Worm (Caenorhabditis elegans) whole organism, L4 larva: ENCODE measurements around the gene C07A9.13.

Experiments
- D1046.2 ChIP-seq: fragments of 200-800 bp; sonication (Bioruptor generic); IDR thresholded peaks from 2 replicates; pipeline ENCODE4 v1.3.6; 2022; ENCODE audit warnings: missing genetic modification characterization, missing compliant biosample characterization
- F10B5.3 ChIP-seq: sonication (generic microtip); optimal IDR thresholded peaks from 2 replicates; lab custom pipeline; 2016; ENCODE audit warnings: mild to moderate bottlenecking, missing genetic modification characterization, missing compliant biosample characterization
- F26F4.8 ChIP-seq: fragments of 200-800 bp; sonication (Bioruptor generic); conservative IDR thresholded peaks from 2 replicates; pipeline ENCODE4 v1.3.6; 2022; ENCODE audit warnings: missing genetic modification characterization, missing compliant biosample characterization
- F49E8.2 ChIP-seq: sonication (generic microtip); optimal IDR thresholded peaks from 2 replicates; lab custom pipeline; 2016; ENCODE audit warnings: missing compliant biosample characterization, mild to moderate bottlenecking, missing genetic modification characterization, borderline replicate concordance
- R02D3.7 ChIP-seq: fragments of 150-350 bp; sonication (generic microtip); optimal IDR thresholded peaks from 3 replicates; lab custom pipeline; 2014; ENCODE audit warnings: missing biosample characterization, missing genetic modification characterization
- Y105C5A.15 ChIP-seq: fragments of 200-800 bp; sonication (Bioruptor generic); IDR thresholded peaks from 2 replicates; pipeline ENCODE4 v1.3.6; 2022; ENCODE audit warnings: missing genetic modification characterization, missing compliant biosample characterization
- Y5F2A.4 ChIP-seq: fragments of 200-800 bp; sonication (Bioruptor generic); optimal IDR thresholded peaks from 2 replicates; lab custom pipeline; 2018; ENCODE audit warnings: mild to moderate bottlenecking, missing genetic modification characterization, missing compliant biosample characterization
- Y75B8A.6 ChIP-seq: fragments of 200-800 bp; sonication (Bioruptor generic); IDR thresholded peaks from 2 replicates; pipeline ENCODE4 v1.3.6; 2022; ENCODE audit warnings: missing genetic modification reagents, missing genetic modification characterization, missing compliant biosample characterization
- ZK546.5 ChIP-seq, 2 experiments: sonication (generic microtip); optimal IDR thresholded peaks; 2 replicates each; lab custom pipeline; 2017; ENCODE audit warnings: missing biosample characterization in 2 of 2, missing genetic modification characterization in 2 of 2
- aha-1 ChIP-seq: fragments of 150-350 bp; peaks from one replicate; lab custom pipeline; 2014; ENCODE audit warnings: missing biosample characterization, missing genetic modification characterization
- arid-1 ChIP-seq: fragments of 200-800 bp; sonication (Bioruptor generic); conservative IDR thresholded peaks from 2 replicates; pipeline ENCODE4 v1.3.6; 2022; ENCODE audit warnings: missing genetic modification reagents, missing genetic modification characterization, missing compliant biosample characterization
- ceh-20 ChIP-seq: fragments of 200-800 bp; sonication (Bioruptor generic); IDR thresholded peaks from 2 replicates; pipeline ENCODE4 v1.3.6; 2022; ENCODE audit warnings: missing genetic modification reagents, missing genetic modification characterization, missing compliant biosample characterization
- ceh-28 ChIP-seq: fragments of 150-350 bp; optimal IDR thresholded peaks from 2 replicates; lab custom pipeline; 2014; ENCODE audit warnings: missing biosample characterization, missing genetic modification reagents, missing genetic modification characterization
- ceh-44 ChIP-seq: fragments of 200-800 bp; sonication (Bioruptor generic); IDR thresholded peaks from 2 replicates; pipeline ENCODE4 v1.3.6; 2022; ENCODE audit warnings: missing genetic modification reagents, missing genetic modification characterization, missing compliant biosample characterization
- ceh-62 ChIP-seq: sonication (generic microtip); optimal IDR thresholded peaks from 2 replicates; lab custom pipeline; 2017; ENCODE audit warnings: missing biosample characterization, missing genetic modification characterization
- ceh-82 ChIP-seq: sonication (generic microtip); optimal IDR thresholded peaks from 2 replicates; lab custom pipeline; 2017; ENCODE audit warnings: missing biosample characterization, missing genetic modification characterization
- ces-1 ChIP-seq: fragments of 150-350 bp; sonication (generic microtip); optimal IDR thresholded peaks from 4 replicates; lab custom pipeline; 2014; ENCODE audit warnings: missing biosample characterization, missing genetic modification reagents, missing genetic modification characterization
- cey-2 ChIP-seq: sonication (generic microtip); optimal IDR thresholded peaks from 3 replicates; lab custom pipeline; 2017; ENCODE audit warnings: missing genetic modification characterization, mild to moderate bottlenecking, missing compliant biosample characterization, antibody characterized with exemption, borderline replicate concordance; ENCODE audit not compliant: insufficient read depth
- daf-12 ChIP-seq: fragments of 150-350 bp; optimal IDR thresholded peaks from 2 replicates; lab custom pipeline; 2014; ENCODE audit warnings: missing biosample characterization, missing genetic modification reagents, missing genetic modification characterization
- dve-1 ChIP-seq: sonication (generic microtip); optimal IDR thresholded peaks from 2 replicates; lab custom pipeline; 2017; ENCODE audit warnings: antibody characterized with exemption, mild to moderate bottlenecking, missing genetic modification characterization, missing compliant biosample characterization; ENCODE audit not compliant: insufficient read depth
- egl-43 ChIP-seq: fragments of 200-800 bp; sonication (Bioruptor generic); IDR thresholded peaks from 2 replicates; pipeline ENCODE4 v1.3.6; 2022; ENCODE audit warnings: missing genetic modification reagents, missing genetic modification characterization, missing compliant biosample characterization
- gei-8 ChIP-seq: fragments of 200-800 bp; sonication (Bioruptor generic); optimal IDR thresholded peaks from 2 replicates; lab custom pipeline; 2018; ENCODE audit warnings: mild to moderate bottlenecking, missing genetic modification characterization, missing compliant biosample characterization
- hmg-1.1 ChIP-seq: fragments of 200-800 bp; sonication (Bioruptor generic); IDR thresholded peaks from 2 replicates; pipeline ENCODE4 v1.3.6; 2022; ENCODE audit warnings: missing genetic modification reagents, missing genetic modification characterization, missing compliant biosample characterization
- jun-1 ChIP-seq: fragments of 150-350 bp; optimal IDR thresholded peaks from 2 replicates; lab custom pipeline; 2014; ENCODE audit warnings: missing biosample characterization, missing genetic modification reagents, missing genetic modification characterization
- lim-7 ChIP-seq: fragments of 200-800 bp; sonication (Bioruptor generic); IDR thresholded peaks from 2 replicates; pipeline ENCODE4 v1.3.6; 2022; ENCODE audit warnings: missing genetic modification characterization, missing compliant biosample characterization
- lin-1 ChIP-seq: fragments of 200-800 bp; sonication (Bioruptor generic); IDR thresholded peaks from 2 replicates; pipeline ENCODE4 v1.3.6; 2022; ENCODE audit warnings: missing genetic modification reagents, missing genetic modification characterization, missing compliant biosample characterization
- lin-13 ChIP-seq: fragments of 150-350 bp; optimal IDR thresholded peaks from 2 replicates; lab custom pipeline; 2014; ENCODE audit warnings: missing biosample characterization, missing genetic modification reagents, missing genetic modification characterization
- lsy-2 ChIP-seq, 2 experiments: fragments of 150-350 bp in 1 of 2; sonication (generic microtip) in 1 of 2; optimal IDR thresholded peaks; 2 replicates each; lab custom pipeline; 2014 to 2017; ENCODE audit warnings: missing biosample characterization in 2 of 2, missing genetic modification characterization in 2 of 2
- madf-9 ChIP-seq: fragments of 200-800 bp; sonication (Bioruptor generic); conservative IDR thresholded peaks from 2 replicates; pipeline ENCODE4 v1.3.6; 2022; ENCODE audit warnings: missing genetic modification reagents, missing genetic modification characterization, missing compliant biosample characterization
- mdt-29 ChIP-seq: fragments of 200-800 bp; sonication (Bioruptor generic); IDR thresholded peaks from 2 replicates; pipeline ENCODE4 v1.3.6; 2022; ENCODE audit warnings: missing genetic modification reagents, missing genetic modification characterization, missing compliant biosample characterization
- mep-1 ChIP-seq: fragments of 150-350 bp; sonication (generic microtip); optimal IDR thresholded peaks from 3 replicates; lab custom pipeline; 2014; ENCODE audit warnings: missing biosample characterization, missing genetic modification characterization
- mes-2 ChIP-seq: sonication (generic microtip); optimal IDR thresholded peaks from 2 replicates; lab custom pipeline; 2016; ENCODE audit warnings: missing genotype, mild to moderate bottlenecking, missing genetic modification characterization, missing compliant biosample characterization; ENCODE audit not compliant: poor library complexity, severe bottlenecking
- mxl-2 ChIP-seq: fragments of 200-800 bp; sonication (Bioruptor generic); conservative IDR thresholded peaks from 2 replicates; pipeline ENCODE4 v1.3.6; 2022; ENCODE audit warnings: missing genetic modification reagents, missing genetic modification characterization, missing compliant biosample characterization
- mxl-3 ChIP-seq: fragments of 200-800 bp; sonication (Bioruptor generic); optimal IDR thresholded peaks from 2 replicates; lab custom pipeline; 2018; ENCODE audit warnings: mild to moderate bottlenecking, missing genetic modification characterization, missing compliant biosample characterization
- nhr-10 ChIP-seq: fragments of 150-350 bp; optimal IDR thresholded peaks from 2 replicates; lab custom pipeline; 2014; ENCODE audit warnings: missing biosample characterization, missing genetic modification characterization
- nhr-111 ChIP-seq: fragments of 200-800 bp; sonication (Bioruptor generic); optimal IDR thresholded peaks from 2 replicates; lab custom pipeline; 2018; ENCODE audit warnings: mild to moderate bottlenecking, missing genetic modification characterization, missing compliant biosample characterization
- nhr-25 ChIP-seq: sonication (generic microtip); optimal IDR thresholded peaks from 2 replicates; lab custom pipeline; 2017; ENCODE audit warnings: missing genetic modification characterization, mild to moderate bottlenecking, missing compliant biosample characterization, antibody characterized with exemption, moderate library complexity, borderline replicate concordance; ENCODE audit not compliant: insufficient read depth
- nhr-42 ChIP-seq: fragments of 200-800 bp; sonication (Bioruptor generic); IDR thresholded peaks from 2 replicates; pipeline ENCODE4 v1.3.6; 2022; ENCODE audit warnings: missing genetic modification characterization, missing compliant biosample characterization
- nhr-6 ChIP-seq: fragments of 150-350 bp; optimal IDR thresholded peaks from 2 replicates; lab custom pipeline; 2014; ENCODE audit warnings: missing biosample characterization, missing genetic modification characterization
- nhr-77 ChIP-seq: fragments of 150-350 bp; optimal IDR thresholded peaks from 2 replicates; lab custom pipeline; 2014; ENCODE audit warnings: missing biosample characterization, missing genetic modification characterization
- pha-4 ChIP-seq, 2 experiments: fragments of 150-350 bp in 1 of 2; fragments of 200-800 bp in 1 of 2; sonication (Bioruptor generic) in 1 of 2; IDR thresholded peaks in 1 of 2; optimal IDR thresholded peaks in 1 of 2; 2 replicates each; pipeline versions ENCODE4 v1.3.6 to Lab custom; 2014 to 2022; ENCODE audit warnings: missing genetic modification characterization in 2 of 2, missing genetic modification reagents in 2 of 2, missing biosample characterization in 1 of 2, missing compliant biosample characterization in 1 of 2
- php-3 ChIP-seq: fragments of 200-800 bp; sonication (Bioruptor generic); IDR thresholded peaks from 2 replicates; pipeline ENCODE4 v1.3.6; 2022; ENCODE audit warnings: missing genetic modification reagents, missing genetic modification characterization, missing compliant biosample characterization
- set-16 ChIP-seq: fragments of 200-800 bp; sonication (Bioruptor generic); IDR thresholded peaks from 2 replicates; pipeline ENCODE4 v1.3.6; 2022; ENCODE audit warnings: missing genetic modification reagents, missing genetic modification characterization, missing compliant biosample characterization
- snpc-1.2 ChIP-seq: fragments of 200-800 bp; sonication (Bioruptor generic); IDR thresholded peaks from 2 replicates; pipeline ENCODE4 v1.3.6; 2022; ENCODE audit warnings: missing genetic modification reagents, missing genetic modification characterization, missing compliant biosample characterization
- snpc-4 ChIP-seq: fragments of 150-350 bp; optimal IDR thresholded peaks from 2 replicates; lab custom pipeline; 2014; ENCODE audit warnings: missing biosample characterization, missing genetic modification characterization
- tag-97 ChIP-seq: fragments of 200-800 bp; sonication (Bioruptor generic); IDR thresholded peaks from 2 replicates; pipeline ENCODE4 v1.3.6; 2022; ENCODE audit warnings: missing genetic modification characterization, missing compliant biosample characterization
- unc-39 ChIP-seq: sonication (generic microtip); optimal IDR thresholded peaks from 2 replicates; lab custom pipeline; 2017; ENCODE audit warnings: missing biosample characterization, missing genetic modification characterization
- zag-1 ChIP-seq: fragments of 150-350 bp; optimal IDR thresholded peaks from 2 replicates; lab custom pipeline; 2014; ENCODE audit warnings: missing biosample characterization, missing genetic modification characterization
- zfp-2 ChIP-seq: sonication (generic microtip); optimal IDR thresholded peaks from 2 replicates; lab custom pipeline; 2016; ENCODE audit warnings: mild to moderate bottlenecking, missing genetic modification characterization, missing compliant biosample characterization
- zfp-3 ChIP-seq: fragments of 200-800 bp; sonication (Bioruptor generic); conservative IDR thresholded peaks from 2 replicates; pipeline ENCODE4 v1.3.6; 2022; ENCODE audit warnings: missing genetic modification reagents, missing genetic modification characterization, missing compliant biosample characterization

Gene C07A9.13

DNA sequence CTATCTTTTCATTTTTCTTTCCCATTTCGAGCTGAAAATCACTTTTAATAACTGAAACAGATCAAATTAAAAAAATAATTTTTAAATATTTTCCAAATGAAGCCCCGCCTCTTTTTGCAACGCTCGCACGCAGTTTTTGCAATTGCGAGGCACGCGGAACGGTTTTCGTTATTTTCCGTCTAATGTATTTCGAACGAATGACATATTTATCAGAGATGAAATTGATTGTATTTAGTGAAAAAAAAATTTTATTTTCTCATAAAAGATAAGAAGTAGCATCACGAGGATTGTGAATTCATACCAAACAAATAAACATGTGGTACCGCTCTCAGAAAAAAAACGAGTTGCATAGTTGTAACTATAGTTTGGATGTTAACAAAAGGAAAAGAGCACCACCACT lies 51.3 kb downstream of the C07A9.13 start, which contains the start of gene rpac-19 (continued):
- TF ChIP-seq ceh-20 (GFP tag; lab: Robert Waterston, UW) (0 out of 2 replicates have a peak, but pooled peaks have one; percentile 29), mdt-29 (peak; percentile 72; the same call in 1 of the 2 replicates), gei-8 (GFP tag; lab: Kevin White, UChicago) (no peak), jun-1 (peak; percentile 27), snpc-1.2 (GFP tag; lab: Robert Waterston, UW) (no peak), mxl-3 (GFP tag; lab: Kevin White, UChicago) (no peak), zfp-2 (tag; lab: Kevin White, UChicago) (peak; percentile 37), cey-2 (no peak), egl-43 (GFP tag; lab: Robert Waterston, UW) (0 out of 2 replicates have a peak, but pooled peaks have one; percentile 43), lsy-2 (tag; optimal IDR thresholded peaks at IDR 0.05; lab: Kevin White, UChicago) (peak in 1 of 2 experiments; percentile 84), F49E8.2 (tag; lab: Kevin White, UChicago) (peak; percentile 70), ceh-44 (GFP tag; lab: Robert Waterston, UW) (no peak), dve-1 (tag; lab: Kevin White, UChicago) (peak; percentile 96), ceh-82 (tag; lab: Kevin White, UChicago) (no peak), ZK546.5 (tag; optimal IDR thresholded peaks at IDR 0.05; lab: Kevin White, UChicago) (no peak), lim-7 (GFP tag; lab: Robert Waterston, UW) (no peak), ceh-28 (tag; lab: Kevin White, UChicago) (no peak), lin-13 (GFP tag; lab: Kevin White, UChicago) (peak; percentile 47), F26F4.8 (GFP tag; lab: Robert Waterston, UW) (no peak), hmg-1.1 (GFP tag; lab: Robert Waterston, UW) (peak; percentile 56), Y105C5A.15 (0 out of 2 replicates have a peak, but pooled peaks have one; percentile 56), zfp-3 (GFP tag; lab: Robert Waterston, UW) (peak; percentile 73; the same call in 1 of the 2 replicates), nhr-10 (tag; lab: Kevin White, UChicago) (peak; percentile 13), mep-1 (tag; lab: Kevin White, UChicago) (peak; percentile 75), mxl-2 (GFP tag; lab: Robert Waterston, UW) (no peak), tag-97 (GFP tag; lab: Robert Waterston, UW) (no peak), nhr-111 (GFP tag; lab: Kevin White, UChicago) (no peak), nhr-6 (tag; lab: Kevin White, UChicago) (peak; percentile 81), arid-1 (GFP tag; lab: Robert Waterston, UW) (peak; percentile 58; the same call in 1 of the 2 replicates), Y75B8A.6 (GFP tag; lab: Robert Waterston, UW) (no peak), ces-1 (no peak), snpc-4 (tag; lab: Kevin White, UChicago) (no peak), aha-1 (tag; lab: Kevin White, UChicago) (peak; percentile 72), php-3 (GFP tag; lab: Robert Waterston, UW) (peak; percentile 67; the same call in 1 of the 2 replicates), nhr-77 (peak; percentile 24), daf-12 (tag; lab: Kevin White, UChicago) (no peak), mes-2 (tag; lab: Kevin White, UChicago) (peak; percentile 91), F10B5.3 (peak; percentile 64), nhr-42 (GFP tag; lab: Robert Waterston, UW) (peak; percentile 38; the same call in 1 of the 2 replicates), set-16 (GFP tag; lab: Robert Waterston, UW) (no peak), madf-9 (GFP tag; lab: Robert Waterston, UW) (no peak), lin-1 (GFP tag; lab: Robert Waterston, UW) (peak; percentile 31; the same call in 1 of the 2 replicates), Y5F2A.4 (GFP tag; lab: Kevin White, UChicago) (no peak), ceh-62 (no peak), nhr-25 (no peak), R02D3.7 (tag; lab: Kevin White, UChicago) (no peak), unc-39 (tag; lab: Kevin White, UChicago) (no peak), pha-4 (GFP tag; IDR thresholded peaks at IDR 0.05; lab: Robert Waterston, UW) (peak; percentile 81), pha-4 (tag; optimal IDR thresholded peaks at IDR 0.05; lab: Kevin White, UChicago) (no peak), zag-1 (tag; lab: Kevin White, UChicago) (no peak), D1046.2 (GFP tag; lab: Robert Waterston, UW) (no peak)
